In the genomic region with DNA sequence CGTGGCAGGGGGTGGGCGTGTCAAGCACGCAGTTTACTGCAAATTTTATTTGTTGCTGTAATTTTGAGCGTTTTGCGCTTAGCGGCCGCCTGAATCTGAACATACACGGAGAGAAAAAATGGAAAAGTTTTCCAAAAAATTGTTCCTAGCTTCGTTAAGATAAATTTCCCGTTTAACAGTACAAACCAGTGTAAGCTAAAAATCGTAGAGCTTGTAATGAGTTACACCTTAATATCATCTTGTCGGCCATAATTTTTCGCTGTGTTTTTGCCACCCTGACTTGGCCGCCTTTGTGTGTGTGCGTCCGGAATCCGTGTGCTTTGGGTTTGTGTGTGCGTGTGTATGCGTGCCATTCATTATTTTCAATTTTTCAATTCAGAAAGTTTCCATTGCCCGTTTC, we compare ENCODE assay signal across 4 fruit fly cellular contexts.
TF ChIP-seq lines count a peak whose summit lies in the region.

No protein-coding gene starts in this region.

- no peak for TF ChIP-seq CTCF in whole organism, embryonic (GFP tag; optimal IDR thresholded peaks at IDR 0.05; lab: Kevin White, UChicago)

TF ChIP-seq in whole organism, embryonic, 481 proteins besides CTCF, POLR2A, EP300 and RAD21 (continues in another document):
- TF ChIP-seq ham (GFP tag; IDR thresholded peaks at IDR 0.05; lab: Robert Waterston, UW), result no peak
- TF ChIP-seq chn (GFP tag; optimal IDR thresholded peaks at IDR 0.05; lab: Kevin White, UChicago), result no peak
- no peak for TF ChIP-seq CG6272 (GFP tag; IDR thresholded peaks at IDR 0.05; lab: Robert Waterston, UW)
- peak; percentile 41 for TF ChIP-seq scrt (GFP tag; optimal IDR thresholded peaks at IDR 0.05; lab: Kevin White, UChicago)
- no peak for TF ChIP-seq hth (optimal IDR thresholded peaks at IDR 0.05; lab: Kevin White, UChicago)
- TF ChIP-seq nerfin-1 (tag; optimal IDR thresholded peaks at IDR 0.05; lab: Kevin White, UChicago), result no peak
- TF ChIP-seq CG5245 (GFP tag; optimal IDR thresholded peaks at IDR 0.05; lab: Kevin White, UChicago), result no peak
- peak; percentile 29; the same call in 1 of the 2 replicates for TF ChIP-seq E2f1 (GFP tag; IDR thresholded peaks at IDR 0.05; lab: Robert Waterston, UW)
- TF ChIP-seq ttk (GFP tag; IDR thresholded peaks at IDR 0.05; lab: Robert Waterston, UW), result peak; percentile 39; the same call in 1 of the 2 replicates
- TF ChIP-seq Xrp1 (GFP tag; IDR thresholded peaks at IDR 0.05; lab: Robert Waterston, UW), result no peak
- no peak; the same call in 1 of the 2 replicates for TF ChIP-seq ssp (GFP tag; IDR thresholded peaks at IDR 0.05; lab: Robert Waterston, UW)
- TF ChIP-seq Nf-YC (tag; optimal IDR thresholded peaks at IDR 0.05; lab: Kevin White, UChicago), result no peak
- TF ChIP-seq emc (GFP tag; optimal IDR thresholded peaks at IDR 0.05; lab: Kevin White, UChicago), result no peak
- TF ChIP-seq CG2889 (GFP tag; IDR thresholded peaks at IDR 0.05; lab: Robert Waterston, UW), result no peak
- TF ChIP-seq CkIIα-i1 (GFP tag; IDR thresholded peaks at IDR 0.05; lab: Robert Waterston, UW), result no peak
- no peak for TF ChIP-seq bsh (GFP tag; optimal IDR thresholded peaks at IDR 0.05; lab: Kevin White, UChicago)
- no peak for TF ChIP-seq shn (GFP tag; optimal IDR thresholded peaks at IDR 0.05; lab: Kevin White, UChicago)
- TF ChIP-seq CG8944 (GFP tag; optimal IDR thresholded peaks at IDR 0.05; lab: Kevin White, UChicago), result no peak
- TF ChIP-seq CG2129 (GFP tag; IDR thresholded peaks at IDR 0.05; lab: Robert Waterston, UW; ENCODE audit: partially characterized antibody), result no peak
- peak; percentile 45; the same call in 1 of the 3 replicates for TF ChIP-seq dysf (GFP tag; IDR thresholded peaks at IDR 0.05; lab: Robert Waterston, UW)
- no peak for TF ChIP-seq CG30020 (tag; optimal IDR thresholded peaks at IDR 0.05; lab: Kevin White, UChicago)
- no peak for TF ChIP-seq CG4424 (GFP tag; optimal IDR thresholded peaks at IDR 0.05; lab: Kevin White, UChicago)

TF ChIP-seq in whole organism, prepupa, 60 proteins besides CTCF, POLR2A, EP300 and RAD21:
- TF ChIP-seq CG31627 (GFP tag; optimal IDR thresholded peaks at IDR 0.05; lab: Kevin White, UChicago) (peak; percentile 12), eg (GFP tag; IDR thresholded peaks at IDR 0.05; lab: Robert Waterston, UW) (no peak)

TF ChIP-seq in whole organism, pupa, 21 proteins besides CTCF, POLR2A, EP300 and RAD21:
- TF ChIP-seq CG4496 (GFP tag; IDR thresholded peaks at IDR 0.05; lab: Robert Waterston, UW) (no peak), Ets98B (GFP tag; IDR thresholded peaks at IDR 0.05; lab: Robert Waterston, UW) (no peak), fd96Ca (GFP tag; IDR thresholded peaks at IDR 0.05; lab: Robert Waterston, UW) (no peak), CG8159 (tag; optimal IDR thresholded peaks at IDR 0.05; lab: Kevin White, UChicago) (peak; percentile 21)

TF ChIP-seq in whole organism, wandering third instar larva, 38 proteins besides CTCF, POLR2A, EP300 and RAD21:
- TF ChIP-seq h (GFP tag; optimal IDR thresholded peaks at IDR 0.05; lab: Kevin White, UChicago) (peak; percentile 1), foxo (GFP tag; optimal IDR thresholded peaks at IDR 0.05; lab: Kevin White, UChicago) (peak in 1 of 2 experiments; percentile 8), GATAd (GFP tag; optimal IDR thresholded peaks at IDR 0.05; lab: Kevin White, UChicago) (no peak)
